Worm (Caenorhabditis elegans) whole organism, early embryonic: ENCODE results near the gene gcst-1.

Source experiments
- B0310.2 ChIP-seq: sonication (generic microtip); optimal IDR thresholded peaks from 2 replicates; lab custom pipeline; 2016; ENCODE audit warnings: mild to moderate bottlenecking, missing genetic modification characterization, missing compliant biosample characterization
- F13C5.2 ChIP-seq: sonication (generic microtip); optimal IDR thresholded peaks from 2 replicates; lab custom pipeline; 2017; ENCODE audit warnings: mild to moderate bottlenecking, missing genetic modification characterization, inconsistent platforms, missing compliant biosample characterization
- aly-1 ChIP-seq: sonication (generic microtip); optimal IDR thresholded peaks from 2 replicates; lab custom pipeline; 2016; ENCODE audit warnings: missing genetic modification characterization, missing compliant biosample characterization
- ama-1 ChIP-seq: fragments of 150-350 bp; optimal IDR thresholded peaks from 2 replicates; lab custom pipeline; 2014
- ceh-13 ChIP-seq: fragments of 200-800 bp; sonication (Bioruptor generic); optimal IDR thresholded peaks from 2 replicates; lab custom pipeline; 2018; ENCODE audit warnings: mild to moderate bottlenecking, missing genetic modification characterization, missing compliant biosample characterization
- ceh-36 ChIP-seq: sonication (generic microtip); optimal IDR thresholded peaks from 2 replicates; lab custom pipeline; 2016; ENCODE audit warnings: missing genetic modification characterization, inconsistent platforms, missing compliant biosample characterization
- ets-7 ChIP-seq: sonication (generic microtip); optimal IDR thresholded peaks from 2 replicates; lab custom pipeline; 2016; ENCODE audit warnings: missing genotype, missing genetic modification characterization, missing compliant biosample characterization
- flt-1 ChIP-seq: fragments of 200-800 bp; sonication (Bioruptor generic); IDR thresholded peaks from 2 replicates; pipeline ENCODE4 v1.3.6; 2022; ENCODE audit warnings: missing genetic modification characterization, missing compliant biosample characterization
- hmbx-1 ChIP-seq: sonication (generic microtip); optimal IDR thresholded peaks from 2 replicates; lab custom pipeline; 2016; ENCODE audit warnings: mild to moderate bottlenecking, missing genetic modification characterization, missing compliant biosample characterization
- hmg-4 ChIP-seq: fragments of 200-800 bp; sonication (Bioruptor generic); optimal IDR thresholded peaks from 2 replicates; lab custom pipeline; 2018; ENCODE audit warnings: mild to moderate bottlenecking, missing genetic modification characterization, missing compliant biosample characterization
- hnd-1 ChIP-seq: sonication (generic microtip); optimal IDR thresholded peaks from 2 replicates; lab custom pipeline; 2016; ENCODE audit warnings: missing genetic modification characterization, missing compliant biosample characterization
- pes-1 ChIP-seq: fragments of 200-800 bp; sonication (Bioruptor generic); IDR thresholded peaks from 2 replicates; pipeline ENCODE4 v1.3.6; 2022; ENCODE audit warnings: missing genetic modification reagents, missing genetic modification characterization, missing compliant biosample characterization
- scrt-1 ChIP-seq: fragments of 200-800 bp; sonication (Bioruptor generic); IDR thresholded peaks from 2 replicates; pipeline ENCODE4 v1.3.6; 2022; ENCODE audit warnings: missing genetic modification characterization, missing compliant biosample characterization
- sea-1 ChIP-seq: fragments of 200-800 bp; sonication (Bioruptor generic); conservative IDR thresholded peaks from 2 replicates; pipeline ENCODE4 v1.3.6; 2022; ENCODE audit warnings: missing genetic modification characterization, missing compliant biosample characterization
- tbx-11 ChIP-seq: fragments of 200-800 bp; sonication (Bioruptor generic); IDR thresholded peaks from 2 replicates; pipeline ENCODE4 v1.3.6; 2022; ENCODE audit warnings: missing genetic modification characterization, missing compliant biosample characterization
- tbx-37 ChIP-seq: fragments of 200-800 bp; sonication (Bioruptor generic); conservative IDR thresholded peaks from 2 replicates; pipeline ENCODE4 v1.3.6; 2022; ENCODE audit warnings: missing genetic modification reagents, missing genetic modification characterization, missing compliant biosample characterization
- tra-4 ChIP-seq: sonication (generic microtip); optimal IDR thresholded peaks from 2 replicates; lab custom pipeline; 2017; ENCODE audit warnings: missing genetic modification characterization, missing compliant biosample characterization

The gcst-1 gene

ce11 chrV:5677947-5678346, 34.8 kb upstream of the gcst-1 start:
- TF ChIP-seq pes-1 (GFP tag; lab: Robert Waterston, UW) (no peak), aly-1 (no peak), scrt-1 (no peak), sea-1 (GFP tag; lab: Robert Waterston, UW) (no peak), F13C5.2 (tag; lab: Kevin White, UChicago) (no peak), hnd-1 (tag; lab: Kevin White, UChicago) (no peak), tbx-11 (no peak), B0310.2 (tag; lab: Kevin White, UChicago) (no peak), tra-4 (tag; lab: Kevin White, UChicago) (no peak), tbx-37 (GFP tag; lab: Robert Waterston, UW) (no peak), ceh-36 (tag; lab: Kevin White, UChicago) (no peak)

- TF ChIP-seq tbx-11 = no peak
These were observed 30.2 kb upstream of the gcst-1 start, which contains the start of gene prp-39 for ce11 chrV:5682530-5682929. prp-39 (minus strand) TSS chrV:5682630.

ce11 chrV:5684534-5684933, 28.2 kb upstream of the gcst-1 start, which contains the start of the genes hmgs-1 and F25B4.4:
hmgs-1 (minus strand) TSS chrV:5684589.
F25B4.4 (plus strand) TSS chrV:5684873.
- TF ChIP-seq pes-1 (GFP tag; lab: Robert Waterston, UW) (0 out of 2 replicates have a peak, but pooled peaks have one; percentile 50), tra-4 (tag; lab: Kevin White, UChicago) (no peak), tbx-11 (no peak), ama-1 (lab: Kevin White, UChicago) (no peak), F13C5.2 (tag; lab: Kevin White, UChicago) (peak; percentile 42), B0310.2 (tag; lab: Kevin White, UChicago) (no peak), ceh-13 (no peak)

ce11 chrV:5687115-5687979, 25.4 kb upstream of the gcst-1 start, which contains the start of gene F25B4.7:
F25B4.7 (minus strand) TSS chrV:5687226.
- TF ChIP-seq ama-1 (lab: Kevin White, UChicago) = no peak
- TF ChIP-seq B0310.2 (tag; lab: Kevin White, UChicago) = no peak
- TF ChIP-seq hmbx-1 = no peak
- TF ChIP-seq hnd-1 (tag; lab: Kevin White, UChicago) = no peak
- no peak for TF ChIP-seq aly-1
- no peak for TF ChIP-seq flt-1 (GFP tag; lab: Robert Waterston, UW)
- TF ChIP-seq F13C5.2 (tag; lab: Kevin White, UChicago) = no peak

ce11 chrV:5691665-5692407, 20.9 kb upstream of the gcst-1 start, which contains the start of gene F25B4.8:
F25B4.8 (minus strand) TSS chrV:5691715.
- TF ChIP-seq flt-1 (GFP tag; lab: Robert Waterston, UW) = no peak
- no peak for TF ChIP-seq ceh-13
- TF ChIP-seq hmbx-1 = no peak
- no peak for TF ChIP-seq tbx-37 (GFP tag; lab: Robert Waterston, UW)
- no peak for TF ChIP-seq hmg-4 (GFP tag; lab: Kevin White, UChicago)
- no peak for TF ChIP-seq pes-1 (GFP tag; lab: Robert Waterston, UW)
- TF ChIP-seq ceh-36 (tag; lab: Kevin White, UChicago) = no peak
- TF ChIP-seq hnd-1 (tag; lab: Kevin White, UChicago) = no peak
- TF ChIP-seq scrt-1 = no peak
- no peak for TF ChIP-seq tra-4 (tag; lab: Kevin White, UChicago)
- TF ChIP-seq tbx-11 = no peak
- TF ChIP-seq sea-1 (GFP tag; lab: Robert Waterston, UW) = no peak
- no peak for TF ChIP-seq B0310.2 (tag; lab: Kevin White, UChicago)
- no peak for TF ChIP-seq ets-7 (tag; lab: Kevin White, UChicago)
- TF ChIP-seq F13C5.2 (tag; lab: Kevin White, UChicago) = no peak
- no peak for TF ChIP-seq aly-1
- TF ChIP-seq ama-1 (lab: Kevin White, UChicago) = no peak

ce11 chrV:5693595-5693994, 19.1 kb upstream of the gcst-1 start:
- TF ChIP-seq tbx-11 = no peak
- TF ChIP-seq pes-1 (GFP tag; lab: Robert Waterston, UW) = no peak
- no peak for TF ChIP-seq B0310.2 (tag; lab: Kevin White, UChicago)

ce11 chrV:5695635-5696034, 17.1 kb upstream of the gcst-1 start:
- no peak for TF ChIP-seq tbx-11
- TF ChIP-seq sea-1 (GFP tag; lab: Robert Waterston, UW) = no peak
- no peak for TF ChIP-seq ama-1 (lab: Kevin White, UChicago)

- TF ChIP-seq tbx-37 (GFP tag; lab: Robert Waterston, UW) = no peak
- TF ChIP-seq ceh-13 = no peak
- no peak for TF ChIP-seq scrt-1
- no peak for TF ChIP-seq hmg-4 (GFP tag; lab: Kevin White, UChicago)
- TF ChIP-seq hmbx-1 = no peak
- TF ChIP-seq flt-1 (GFP tag; lab: Robert Waterston, UW) = no peak
These were observed 16.6 kb upstream of the gcst-1 start for ce11 chrV:5696177-5696576.
